Worm (Caenorhabditis elegans) whole organism, mixed stage, embryonic: ENCODE results near the gene usp-39.
"Not testable (repeated sequence)": the region's sequence is repeated elsewhere in the genome, so short reads cannot be mapped to it uniquely, and the experiment has no call there.

ENCODE experiments used
- M03D4.4 ChIP-seq: sonication (generic microtip); optimal IDR thresholded peaks from 2 replicates; lab custom pipeline; 2017; ENCODE audit warnings: mild to moderate bottlenecking, missing genetic modification characterization, missing compliant biosample characterization
- bed-3 ChIP-seq: fragments of 200-800 bp; sonication (Bioruptor generic); optimal IDR thresholded peaks from 3 replicates; lab custom pipeline; 2018; ENCODE audit warnings: mild to moderate bottlenecking, missing genetic modification characterization, moderate library complexity, missing compliant biosample characterization
- blmp-1 ChIP-seq: fragments of 150-350 bp; optimal IDR thresholded peaks from 2 replicates; lab custom pipeline; 2014; ENCODE audit warnings: missing biosample characterization, missing genetic modification characterization
- ceh-39 ChIP-seq: fragments of 150-350 bp; optimal IDR thresholded peaks from 2 replicates; lab custom pipeline; 2014; ENCODE audit warnings: missing biosample characterization, missing genetic modification characterization
- ceh-43 ChIP-seq: fragments of 200-800 bp; sonication (Bioruptor generic); optimal IDR thresholded peaks from 2 replicates; lab custom pipeline; 2018; ENCODE audit warnings: mild to moderate bottlenecking, missing genetic modification characterization, moderate library complexity, missing compliant biosample characterization
- ceh-83 ChIP-seq: fragments of 200-800 bp; sonication (Bioruptor generic); optimal IDR thresholded peaks from 2 replicates; lab custom pipeline; 2018; ENCODE audit warnings: mild to moderate bottlenecking, missing genetic modification characterization, missing compliant biosample characterization
- cnd-1 ChIP-seq: fragments of 200-800 bp; sonication (Bioruptor generic); optimal IDR thresholded peaks from 2 replicates; lab custom pipeline; 2018; ENCODE audit warnings: mild to moderate bottlenecking, missing genetic modification characterization, missing compliant biosample characterization
- drap-1 ChIP-seq: fragments of 200-800 bp; sonication (Bioruptor generic); optimal IDR thresholded peaks from 3 replicates; lab custom pipeline; 2018; ENCODE audit warnings: mild to moderate bottlenecking, missing genetic modification characterization, missing compliant biosample characterization
- elt-3 ChIP-seq: fragments of 150-350 bp; optimal IDR thresholded peaks from 2 replicates; lab custom pipeline; 2014; ENCODE audit warnings: missing biosample characterization, missing genetic modification characterization
- flh-1 ChIP-seq: fragments of 200-800 bp; sonication (Bioruptor generic); optimal IDR thresholded peaks from 2 replicates; lab custom pipeline; 2018; ENCODE audit warnings: mild to moderate bottlenecking, missing genetic modification characterization, moderate library complexity, missing compliant biosample characterization
- ham-2 ChIP-seq: fragments of 200-800 bp; sonication (Bioruptor generic); optimal IDR thresholded peaks from 2 replicates; lab custom pipeline; 2018; ENCODE audit warnings: mild to moderate bottlenecking, missing genetic modification characterization, missing compliant biosample characterization
- hlh-1 ChIP-seq: fragments of 150-350 bp; optimal IDR thresholded peaks from 2 replicates; lab custom pipeline; 2014; ENCODE audit warnings: missing biosample characterization, missing genetic modification reagents, missing genetic modification characterization
- lin-13 ChIP-seq: fragments of 150-350 bp; optimal IDR thresholded peaks from 2 replicates; lab custom pipeline; 2014; ENCODE audit warnings: missing biosample characterization, missing genetic modification characterization
- lsy-2 ChIP-seq: fragments of 150-350 bp; optimal IDR thresholded peaks from 2 replicates; lab custom pipeline; 2014; ENCODE audit warnings: missing biosample characterization, missing genetic modification characterization
- mab-5 ChIP-seq: fragments of 150-350 bp; optimal IDR thresholded peaks from 2 replicates; lab custom pipeline; 2014; ENCODE audit warnings: missing biosample characterization, missing genetic modification characterization
- mep-1 ChIP-seq: fragments of 150-350 bp; optimal IDR thresholded peaks from 2 replicates; lab custom pipeline; 2017; ENCODE audit warnings: missing biosample characterization, missing genetic modification reagents, missing genetic modification characterization, inconsistent platforms
- mls-2 ChIP-seq: sonication (generic microtip); optimal IDR thresholded peaks from 2 replicates; lab custom pipeline; 2016; ENCODE audit warnings: mild to moderate bottlenecking, missing genetic modification characterization, moderate library complexity, missing compliant biosample characterization
- nhr-12 ChIP-seq: fragments of 150-350 bp; optimal IDR thresholded peaks from 2 replicates; lab custom pipeline; 2014; ENCODE audit warnings: missing biosample characterization, missing genetic modification characterization
- nhr-2 ChIP-seq: fragments of 150-350 bp; optimal IDR thresholded peaks from 2 replicates; lab custom pipeline; 2014; ENCODE audit warnings: missing biosample characterization, missing genetic modification characterization
- nhr-237 ChIP-seq: fragments of 150-350 bp; optimal IDR thresholded peaks from 2 replicates; lab custom pipeline; 2014; ENCODE audit warnings: missing biosample characterization, missing genetic modification characterization
- nhr-28 ChIP-seq: fragments of 150-350 bp; optimal IDR thresholded peaks from 2 replicates; lab custom pipeline; 2014; ENCODE audit warnings: missing biosample characterization, missing genetic modification characterization
- nhr-76 ChIP-seq: sonication (generic microtip); optimal IDR thresholded peaks from 2 replicates; lab custom pipeline; 2017; ENCODE audit warnings: missing biosample characterization, missing genetic modification characterization
- pha-4 ChIP-seq: fragments of 150-350 bp; optimal IDR thresholded peaks from 2 replicates; lab custom pipeline; 2018; ENCODE audit warnings: missing biosample characterization, missing genetic modification reagents, missing genetic modification characterization
- sem-2 ChIP-seq: fragments of 200-800 bp; sonication (Bioruptor generic); optimal IDR thresholded peaks from 2 replicates; lab custom pipeline; 2018; ENCODE audit warnings: mild to moderate bottlenecking, missing genetic modification characterization, missing compliant biosample characterization
- snpc-4 ChIP-seq: fragments of 150-350 bp; optimal IDR thresholded peaks from 2 replicates; lab custom pipeline; 2014; ENCODE audit warnings: missing biosample characterization, missing genetic modification characterization
- sptf-1 ChIP-seq: sonication (generic microtip); optimal IDR thresholded peaks from 2 replicates; lab custom pipeline; 2017; ENCODE audit warnings: mild to moderate bottlenecking, missing genetic modification characterization, moderate library complexity, missing compliant biosample characterization
- tbx-8 ChIP-seq: fragments of 200-800 bp; sonication (Bioruptor generic); optimal IDR thresholded peaks from 2 replicates; lab custom pipeline; 2018; ENCODE audit warnings: mild to moderate bottlenecking, missing genetic modification characterization, moderate library complexity, missing compliant biosample characterization
- unc-120 ChIP-seq: sonication (generic microtip); optimal IDR thresholded peaks from 2 replicates; lab custom pipeline; 2017; ENCODE audit warnings: missing genetic modification characterization, missing compliant biosample characterization; ENCODE audit not compliant: poor library complexity, severe bottlenecking
- unc-39 ChIP-seq: fragments of 150-350 bp; optimal IDR thresholded peaks from 2 replicates; lab custom pipeline; 2014; ENCODE audit warnings: missing biosample characterization, missing genetic modification characterization
- unc-62 ChIP-seq: fragments of 150-350 bp; optimal IDR thresholded peaks from 2 replicates; lab custom pipeline; 2014; ENCODE audit warnings: missing biosample characterization, missing genetic modification reagents, missing genetic modification characterization
- zip-8 ChIP-seq: fragments of 150-350 bp; optimal IDR thresholded peaks from 2 replicates; lab custom pipeline; 2014; ENCODE audit warnings: missing biosample characterization, missing genetic modification characterization
- ztf-11 ChIP-seq: fragments of 150-350 bp; optimal IDR thresholded peaks from 2 replicates; lab custom pipeline; 2014; ENCODE audit warnings: missing biosample characterization, missing genetic modification characterization

The usp-39 gene

DNA sequence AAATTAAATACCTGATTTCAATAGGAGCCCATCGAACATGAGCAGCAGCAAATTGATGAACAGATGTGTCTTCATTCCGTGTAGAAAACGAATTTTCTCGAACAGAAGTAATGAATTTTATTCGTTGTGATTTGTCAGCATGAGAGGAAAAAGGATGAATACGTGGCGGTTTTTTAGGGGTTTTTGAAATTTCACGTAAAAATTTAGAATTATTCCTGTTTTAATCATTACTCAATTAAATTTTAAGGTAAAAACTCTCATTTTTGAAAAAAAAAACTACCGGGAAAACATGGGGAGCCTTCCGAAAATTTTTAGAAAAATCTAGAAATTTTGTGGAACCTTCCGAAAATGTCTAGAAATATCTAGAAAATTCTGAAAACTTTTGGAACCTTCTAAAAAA is 27.3 kb upstream of the usp-39 start, which contains the start of gene K02F6.7:
Gene K02F6.7, minus strand, starts transcription at position 101 of the 400 bp plus-strand sequence.
- TF ChIP-seq bed-3 (GFP tag; lab: Kevin White, UChicago) (no peak), unc-39 (tag; lab: Kevin White, UChicago) (no peak), lin-13 (tag; lab: Kevin White, UChicago) (no peak), nhr-28 (tag; lab: Kevin White, UChicago) (no peak), ceh-83 (GFP tag; lab: Kevin White, UChicago) (no peak), M03D4.4 (no peak), elt-3 (no peak), snpc-4 (tag; lab: Kevin White, UChicago) (no peak), ham-2 (no peak), mls-2 (tag; lab: Kevin White, UChicago) (no peak), nhr-2 (tag; lab: Kevin White, UChicago) (no peak), hlh-1 (tag; lab: Kevin White, UChicago) (no peak), ceh-43 (no peak), mab-5 (no peak), nhr-237 (tag; lab: Kevin White, UChicago) (no peak), ceh-39 (no peak), nhr-76 (tag; lab: Kevin White, UChicago) (no peak), cnd-1 (no peak), ztf-11 (no peak)

DNA sequence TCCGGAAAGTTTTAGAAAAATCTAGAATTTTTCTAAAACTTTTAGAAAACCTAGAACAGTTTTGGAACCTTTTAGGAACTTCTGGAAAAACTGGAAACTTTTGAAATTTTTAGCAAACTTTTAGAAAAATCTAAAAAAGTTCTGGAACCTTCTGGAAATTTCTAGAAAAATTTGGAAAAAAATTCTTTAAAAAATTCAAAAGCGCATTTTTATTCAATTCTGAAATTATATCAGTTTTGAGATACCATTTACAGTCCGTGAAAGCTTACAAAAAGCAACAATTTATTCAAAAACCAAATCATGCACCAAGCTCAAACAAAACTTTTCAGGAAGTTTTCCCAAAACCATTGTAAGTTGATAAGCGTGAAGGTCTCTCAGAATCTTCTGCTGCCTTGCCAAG is 26.9 kb upstream of the usp-39 start, which contains the start of gene K02F6.4:
Gene K02F6.4, plus strand, starts transcription at position 301 of the 400 bp plus-strand sequence.
- TF ChIP-seq mab-5, result no peak
- TF ChIP-seq elt-3, result no peak
- TF ChIP-seq cnd-1, result no peak
- TF ChIP-seq nhr-2 (tag; lab: Kevin White, UChicago), result no peak
- no peak for TF ChIP-seq unc-39 (tag; lab: Kevin White, UChicago)
- TF ChIP-seq mls-2 (tag; lab: Kevin White, UChicago), result no peak
- no peak for TF ChIP-seq drap-1
- no peak for TF ChIP-seq tbx-8 (GFP tag; lab: Kevin White, UChicago)
- TF ChIP-seq sptf-1 (tag; lab: Kevin White, UChicago), result no peak
- no peak for TF ChIP-seq unc-120 (tag; lab: Kevin White, UChicago)
- TF ChIP-seq ceh-43, result no peak
- no peak for TF ChIP-seq nhr-76 (tag; lab: Kevin White, UChicago)
- TF ChIP-seq M03D4.4, result no peak
- TF ChIP-seq mep-1 (tag; lab: Kevin White, UChicago), result no peak
- TF ChIP-seq zip-8, result no peak

DNA sequence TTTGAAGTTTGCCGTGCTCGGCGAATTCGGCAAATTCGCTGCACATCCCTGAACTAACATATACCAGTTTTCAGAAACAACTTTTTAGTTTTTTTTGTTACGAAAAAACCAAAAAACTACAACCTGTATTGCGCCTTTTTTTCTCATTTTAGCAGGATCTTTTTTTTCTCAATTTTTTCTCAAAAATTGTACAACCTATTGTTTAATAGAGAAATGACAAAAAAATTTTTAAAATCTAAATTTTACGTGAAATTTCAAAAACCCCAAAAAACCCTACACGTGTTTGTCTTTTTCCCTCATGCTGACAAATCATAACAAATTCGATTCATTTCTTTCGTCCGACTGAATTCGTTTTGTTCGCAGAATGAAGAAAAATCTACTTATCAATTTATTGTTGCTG is 19.1 kb upstream of the usp-39 start, which contains the start of gene K02F6.3:
Gene K02F6.3, plus strand, starts transcription at position 301 of the 400 bp plus-strand sequence.
- TF ChIP-seq unc-62, result no peak
- no peak for TF ChIP-seq sptf-1 (tag; lab: Kevin White, UChicago)
- no peak for TF ChIP-seq flh-1 (GFP tag; lab: Kevin White, UChicago)

ce11 chrII:2553030-2553429 is 12.0 kb upstream of the usp-39 start:
- TF ChIP-seq nhr-2 (tag; lab: Kevin White, UChicago) (no peak), tbx-8 (GFP tag; lab: Kevin White, UChicago) (no peak), M03D4.4 (no peak), ham-2 (no peak), lsy-2 (no peak), ceh-39 (no peak), bed-3 (GFP tag; lab: Kevin White, UChicago) (no peak), sptf-1 (tag; lab: Kevin White, UChicago) (no peak), sem-2 (no peak), mab-5 (no peak), flh-1 (GFP tag; lab: Kevin White, UChicago) (no peak), nhr-28 (tag; lab: Kevin White, UChicago) (no peak), snpc-4 (tag; lab: Kevin White, UChicago) (no peak)

DNA sequence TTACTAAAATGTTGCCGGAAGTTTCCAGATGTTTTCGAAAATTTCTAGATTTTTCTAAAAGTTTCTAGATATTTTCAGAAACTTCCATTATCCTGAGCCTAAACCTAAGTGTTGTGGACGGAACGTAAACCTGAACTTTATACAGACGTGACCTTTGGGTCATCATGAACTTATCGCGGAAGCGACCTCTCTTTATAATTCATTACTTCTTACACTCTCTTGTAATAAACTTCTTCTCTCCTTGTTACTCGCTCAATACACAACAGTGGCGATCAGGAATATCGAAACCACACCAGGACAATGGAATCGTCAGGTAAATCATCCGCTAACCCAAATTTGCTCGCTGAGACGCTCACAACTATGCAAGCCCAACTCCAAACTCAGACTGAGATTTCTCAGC is 11.4 kb upstream of the usp-39 start, which contains the start of gene K02F6.1:
Gene K02F6.1, plus strand, starts transcription at position 301 of the 400 bp plus-strand sequence.
- not testable (repeated sequence) for TF ChIP-seq nhr-237 (tag; lab: Kevin White, UChicago); nhr-2 (tag; lab: Kevin White, UChicago); sem-2

DNA sequence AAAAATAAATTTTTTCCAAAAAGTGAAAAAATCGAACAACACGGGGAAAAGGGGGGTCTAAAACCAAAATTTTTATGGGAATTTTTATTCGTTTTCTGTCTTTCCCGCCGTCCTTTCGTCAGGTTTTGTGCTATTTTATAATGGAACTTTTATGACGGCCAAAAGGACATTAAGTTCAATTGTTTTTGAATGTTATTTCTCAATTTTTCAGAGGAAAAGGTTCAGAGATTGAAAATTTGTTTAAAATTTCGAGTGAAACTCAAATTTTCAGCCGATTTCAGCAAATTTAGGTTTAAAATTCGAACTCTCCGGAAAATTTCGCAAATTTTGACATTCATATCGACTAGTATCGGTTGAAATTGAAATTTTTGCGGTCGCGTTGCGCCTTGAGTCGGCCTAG is 1.1 kb upstream of the usp-39 start, which contains the start of gene nep-18:
Gene nep-18, minus strand, starts transcription at position 101 of the 400 bp plus-strand sequence.
- no peak for TF ChIP-seq sem-2
- no peak for TF ChIP-seq ham-2
- TF ChIP-seq blmp-1 (tag; lab: Kevin White, UChicago), result no peak
- no peak for TF ChIP-seq bed-3 (GFP tag; lab: Kevin White, UChicago)
- TF ChIP-seq nhr-12 (tag; lab: Kevin White, UChicago), result no peak
- no peak for TF ChIP-seq nhr-2 (tag; lab: Kevin White, UChicago)
- TF ChIP-seq nhr-76 (tag; lab: Kevin White, UChicago), result no peak
- TF ChIP-seq cnd-1, result no peak
- TF ChIP-seq unc-39 (tag; lab: Kevin White, UChicago), result no peak
- TF ChIP-seq pha-4 (tag; lab: Kevin White, UChicago), result no peak
- TF ChIP-seq ceh-39, result no peak
- TF ChIP-seq, all 35 proteins: peak for 0
